Worm (Caenorhabditis elegans): Measurements from ENCODE around the gene sri-18.

sri-18 gene

DNA sequence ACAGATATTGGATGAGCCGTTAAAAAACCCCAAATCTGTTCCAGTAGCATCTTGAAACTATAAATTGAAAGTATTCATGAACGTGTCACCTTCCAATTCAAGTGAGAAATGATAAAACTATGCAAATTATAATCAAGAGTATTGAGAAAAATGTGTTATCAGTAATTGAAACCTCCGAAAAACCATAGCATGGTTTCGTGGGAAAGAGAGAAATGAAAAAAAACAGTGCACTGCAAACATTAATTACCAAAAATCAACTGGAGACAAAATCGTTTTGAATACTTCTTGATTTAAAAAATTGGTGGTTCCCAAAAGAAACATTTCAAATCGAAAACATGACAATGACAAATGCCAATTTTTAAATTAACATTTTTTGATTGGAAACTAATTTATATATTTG is 34.8 kb downstream of the sri-18 start, which contains the start of gene daf-36:
daf-36 (minus strand) TSS at position 101 of the 400 bp plus-strand sequence.
- no peak for TF ChIP-seq attf-5 (GFP tag; optimal IDR thresholded peaks at IDR 0.05)
- TF ChIP-seq nhr-80 (tag; optimal IDR thresholded peaks at IDR 0.05), result peak; percentile 45

DNA sequence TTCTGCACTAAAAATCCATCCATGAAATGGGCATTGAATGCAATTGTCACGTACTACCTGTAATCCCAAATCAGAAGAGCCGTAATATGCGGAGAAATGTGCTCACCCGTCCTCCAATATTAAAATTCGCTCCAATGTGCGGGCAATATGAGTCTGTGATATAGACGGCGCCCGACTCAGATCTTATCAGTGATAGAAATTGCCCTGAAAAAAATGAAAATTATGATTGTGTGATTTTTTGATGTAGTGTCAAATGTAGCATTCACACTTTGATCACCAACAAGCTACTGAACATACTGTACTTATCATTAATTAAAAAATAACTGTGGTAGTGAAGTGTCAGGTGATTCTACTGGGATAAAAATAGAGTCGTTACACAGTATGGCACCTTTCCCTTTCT is 35.7 kb downstream of the sri-18 start:
- TF ChIP-seq F57C9.4 (tag; optimal IDR thresholded peaks at IDR 0.05) (no peak), nhr-80 (tag; optimal IDR thresholded peaks at IDR 0.05) (peak; percentile 62)

DNA sequence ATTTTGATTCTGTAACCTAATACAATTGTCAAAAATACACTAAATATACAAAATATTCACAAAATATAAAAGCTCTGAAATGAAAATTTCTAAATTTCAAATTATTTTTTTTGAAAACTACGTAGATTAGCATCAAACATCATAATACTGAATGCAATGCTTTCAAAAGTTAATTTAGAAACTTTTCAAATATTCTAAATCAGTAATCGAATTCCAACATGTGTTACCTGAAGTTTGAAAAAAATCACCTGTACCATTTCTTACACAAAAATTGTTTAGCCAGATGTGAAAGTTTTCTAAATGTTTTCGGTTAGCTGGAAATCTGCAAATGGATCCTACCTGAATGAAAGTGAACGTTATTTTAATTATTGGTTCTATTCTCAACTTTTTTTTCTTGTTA is 38.4 kb downstream of the sri-18 start, which contains the start of gene C12D8.20:
C12D8.20 (plus strand) TSS at position 301 of the 400 bp plus-strand sequence.
- no peak for TF ChIP-seq Y53G8AR.9 (GFP tag; conservative IDR thresholded peaks at IDR 0.05)
- TF ChIP-seq nhr-120 (GFP tag; IDR thresholded peaks at IDR 0.05), result no peak
- TF ChIP-seq him-1 (tag; optimal IDR thresholded peaks at IDR 0.05), result no peak
- no peak for TF ChIP-seq dpff-1 (tag; optimal IDR thresholded peaks at IDR 0.05)
- TF ChIP-seq hmg-1.2 (GFP tag; IDR thresholded peaks at IDR 0.05), result no peak
- no peak for TF ChIP-seq attf-5 (GFP tag; optimal IDR thresholded peaks at IDR 0.05)
- no peak for TF ChIP-seq C17E4.6 (GFP tag; IDR thresholded peaks at IDR 0.05)
- no peak for TF ChIP-seq ceh-58 (GFP tag; IDR thresholded peaks at IDR 0.05)
- no peak for TF ChIP-seq T07F8.4 (tag; optimal IDR thresholded peaks at IDR 0.05)
- TF ChIP-seq pha-4 (tag; optimal IDR thresholded peaks at IDR 0.05), result no peak
- TF ChIP-seq F23B12.7 (tag; optimal IDR thresholded peaks at IDR 0.05; ENCODE audit: insufficient read depth), result no peak
- no peak for TF ChIP-seq dpl-1 (GFP tag; optimal IDR thresholded peaks at IDR 0.05)
- no peak for TF ChIP-seq B0261.1 (tag; optimal IDR thresholded peaks at IDR 0.05)
- TF ChIP-seq egl-44 (GFP tag; IDR thresholded peaks at IDR 0.05), result no peak
- TF ChIP-seq rpc-1 (optimal IDR thresholded peaks at IDR 0.05), result no peak
- no peak for TF ChIP-seq rpc-1 (tag; optimal IDR thresholded peaks at IDR 0.05)

DNA sequence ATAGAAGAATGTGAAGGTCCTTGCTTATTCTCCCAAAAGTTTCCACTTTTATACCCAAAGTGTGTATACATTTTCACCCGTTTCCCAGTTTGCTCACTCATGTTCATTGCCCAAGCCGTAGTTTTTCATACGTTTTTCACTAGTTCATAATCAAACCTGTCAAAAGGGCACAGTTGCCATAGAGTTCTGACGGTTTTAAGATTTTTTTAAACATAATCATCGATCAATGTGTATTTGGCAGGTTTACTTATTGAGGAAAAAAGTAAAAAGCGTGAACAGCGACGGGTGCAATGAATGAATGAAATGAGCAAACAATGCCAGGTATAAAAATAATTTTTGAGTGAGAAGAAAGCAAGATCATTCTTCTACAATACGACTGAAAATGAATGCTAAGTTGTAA is 39.0 kb downstream of the sri-18 start, which contains the start of the genes fipr-5 and fipr-9:
fipr-5 (minus strand) TSS at position 101 of the 400 bp plus-strand sequence.
fipr-9 (plus strand) TSS at position 346 of the 400 bp plus-strand sequence.
- TF ChIP-seq zfh-2 (GFP tag; conservative IDR thresholded peaks at IDR 0.05) (no peak), mxl-1 (tag; optimal IDR thresholded peaks at IDR 0.05) (no peak), F22D6.2 (tag; optimal IDR thresholded peaks at IDR 0.05) (no peak)

DNA sequence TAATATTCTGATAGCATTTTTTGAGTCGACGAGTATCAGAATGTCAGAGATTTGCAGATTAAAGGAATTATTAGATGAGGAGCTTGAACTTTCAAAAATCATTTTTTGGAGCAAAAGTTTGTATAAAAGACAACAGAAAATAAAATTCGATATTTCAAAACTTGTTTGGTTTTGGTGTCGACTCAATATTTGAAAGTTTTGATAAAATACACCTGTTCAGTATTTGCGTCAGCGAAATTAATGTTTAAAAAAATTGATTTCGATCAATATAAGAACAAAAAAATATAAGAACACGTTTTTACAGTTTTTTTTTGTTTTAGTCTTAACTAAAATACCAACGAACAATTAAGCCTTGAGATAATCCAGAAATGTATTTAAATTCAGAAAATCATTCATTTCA is 39.8 kb downstream of the sri-18 start, which contains the start of gene C12D8.13:
C12D8.13 (minus strand) TSS at position 101 of the 400 bp plus-strand sequence.
- TF ChIP-seq nhr-179 (tag; optimal IDR thresholded peaks at IDR 0.05), result no peak
- no peak for TF ChIP-seq chd-7 (tag; optimal IDR thresholded peaks at IDR 0.05)
- TF ChIP-seq C17E4.6 (GFP tag; IDR thresholded peaks at IDR 0.05), result no peak
- TF ChIP-seq sdz-38 (tag; optimal IDR thresholded peaks at IDR 0.05), result no peak
- no peak for TF ChIP-seq attf-3 (GFP tag; conservative IDR thresholded peaks at IDR 0.05)
- TF ChIP-seq Y53F4B.3 (GFP tag; IDR thresholded peaks at IDR 0.05), result no peak

DNA sequence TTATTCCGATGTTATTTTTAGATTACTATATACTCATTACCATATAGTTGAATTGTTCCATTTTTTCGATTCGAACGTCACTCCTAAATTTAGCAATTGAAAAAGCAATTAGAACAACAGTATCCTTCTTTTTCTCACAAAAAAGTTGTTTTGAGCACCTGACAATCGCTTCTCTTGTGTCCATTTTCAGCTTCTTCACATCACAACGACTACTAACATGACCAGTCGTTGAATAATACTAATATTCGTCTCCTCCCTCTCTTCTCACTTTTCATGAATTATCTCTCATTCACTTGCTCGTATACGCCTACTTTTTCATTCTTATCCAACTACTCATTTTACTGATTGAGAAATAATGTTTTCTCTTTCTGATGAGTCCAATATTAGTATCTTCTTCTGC is 43.6 kb downstream of the sri-18 start, which contains the start of gene ZK856.14:
ZK856.14 (plus strand) TSS at position 301 of the 400 bp plus-strand sequence.
- TF ChIP-seq ama-1 (optimal IDR thresholded peaks at IDR 0.05) (no peak), ama-1 (GFP tag; optimal IDR thresholded peaks at IDR 0.05) (no peak), sdz-38 (tag; optimal IDR thresholded peaks at IDR 0.05) (no peak), aptf-3 (GFP tag; IDR thresholded peaks at IDR 0.05) (no peak), bed-1 (GFP tag; IDR thresholded peaks at IDR 0.05) (no peak), ceh-40 (GFP tag; IDR thresholded peaks at IDR 0.05) (no peak), B0336.3 (GFP tag; IDR thresholded peaks at IDR 0.05) (no peak), F22D6.2 (tag; optimal IDR thresholded peaks at IDR 0.05) (no peak), K12H6.12 (tag; optimal IDR thresholded peaks at IDR 0.05) (no peak), ceh-79 (tag; optimal IDR thresholded peaks at IDR 0.05) (no peak), F10E7.11 (tag; optimal IDR thresholded peaks at IDR 0.05) (no peak), lir-1 (GFP tag; conservative IDR thresholded peaks at IDR 0.05) (no peak), F55B11.4 (tag; optimal IDR thresholded peaks at IDR 0.05; ENCODE audit: borderline replicate concordance, insufficient read depth) (no peak), ekl-4 (GFP tag; IDR thresholded peaks at IDR 0.05) (no peak), F39B2.1 (GFP tag; IDR thresholded peaks at IDR 0.05) (no peak), F37B4.10 (GFP tag; IDR thresholded peaks at IDR 0.05) (no peak), tbp1 (GFP tag; optimal IDR thresholded peaks at IDR 0.05) (no peak), lin-54 (GFP tag; optimal IDR thresholded peaks at IDR 0.05) (no peak), hmg-1.2 (GFP tag; IDR thresholded peaks at IDR 0.05) (no peak)
